Worm (Caenorhabditis elegans) whole organism, L3 larva: Measurements from ENCODE around the gene T07F12.4.

ENCODE experiments used
- R02D3.7 ChIP-seq: fragments of 150-350 bp; optimal IDR thresholded peaks from 2 replicates; lab custom pipeline; 2014; ENCODE audit warnings: missing biosample characterization, missing genetic modification characterization
- ZK546.5 ChIP-seq: sonication (generic microtip); optimal IDR thresholded peaks from 2 replicates; lab custom pipeline; 2017; ENCODE audit warnings: missing biosample characterization, missing genetic modification characterization
- ama-1 ChIP-seq: fragments of 150-350 bp; optimal IDR thresholded peaks from 2 replicates; lab custom pipeline; 2018
- ceh-82 ChIP-seq: fragments of 150-350 bp; optimal IDR thresholded peaks from 2 replicates; lab custom pipeline; 2014; ENCODE audit warnings: missing biosample characterization, missing genetic modification characterization
- ceh-9 ChIP-seq: sonication (generic microtip); optimal IDR thresholded peaks from 2 replicates; lab custom pipeline; 2018; ENCODE audit warnings: missing biosample characterization, missing genetic modification characterization
- daf-12 ChIP-seq: fragments of 150-350 bp; optimal IDR thresholded peaks from 2 replicates; lab custom pipeline; 2014; ENCODE audit warnings: missing biosample characterization, missing genetic modification reagents, missing genetic modification characterization
- egl-27 ChIP-seq: sonication (generic microtip); optimal IDR thresholded peaks from 4 replicates; lab custom pipeline; 2017; ENCODE audit warnings: missing biosample characterization, missing genetic modification reagents, missing genetic modification characterization
- egl-5 ChIP-seq: fragments of 150-350 bp; optimal IDR thresholded peaks from 2 replicates; lab custom pipeline; 2017; ENCODE audit warnings: missing biosample characterization, missing genetic modification reagents, missing genetic modification characterization, inconsistent platforms
- elt-1 ChIP-seq: fragments of 150-350 bp; optimal IDR thresholded peaks from 2 replicates; lab custom pipeline; 2014; ENCODE audit warnings: missing biosample characterization, missing genetic modification characterization
- elt-2 ChIP-seq: sonication (generic microtip); optimal IDR thresholded peaks from 2 replicates; lab custom pipeline; 2016; ENCODE audit warnings: missing genetic modification reagents, mild to moderate bottlenecking, missing genetic modification characterization, missing compliant biosample characterization
- elt-3 ChIP-seq, 3 experiments: fragments of 150-350 bp in 1 of 3; sonication (generic microtip) in 2 of 3; optimal IDR thresholded peaks; 2 replicates in 2 of 3; 4 replicates in 1 of 3; lab custom pipeline; 2014 to 2017; ENCODE audit warnings: missing biosample characterization in 3 of 3, missing genetic modification characterization in 3 of 3
- eor-1 ChIP-seq, 2 experiments: fragments of 150-350 bp; optimal IDR thresholded peaks; 2 replicates each; lab custom pipeline; 2014 to 2018; ENCODE audit warnings: missing biosample characterization in 2 of 2, missing genetic modification characterization in 2 of 2
- fkh-2 ChIP-seq: fragments of 150-350 bp; optimal IDR thresholded peaks from 2 replicates; lab custom pipeline; 2014; ENCODE audit warnings: missing biosample characterization, missing genetic modification reagents, missing genetic modification characterization
- fos-1 ChIP-seq: fragments of 150-350 bp; optimal IDR thresholded peaks from 2 replicates; lab custom pipeline; 2014; ENCODE audit warnings: missing biosample characterization, missing genetic modification characterization
- jun-1 ChIP-seq: fragments of 150-350 bp; optimal IDR thresholded peaks from 2 replicates; lab custom pipeline; 2014; ENCODE audit warnings: missing biosample characterization, missing genetic modification reagents, missing genetic modification characterization
- lin-15B ChIP-seq: fragments of 150-350 bp; optimal IDR thresholded peaks from 2 replicates; lab custom pipeline; 2014; ENCODE audit warnings: missing biosample characterization, missing genetic modification characterization
- mdl-1 ChIP-seq: fragments of 150-350 bp; optimal IDR thresholded peaks from 2 replicates; lab custom pipeline; 2014; ENCODE audit warnings: missing biosample characterization, missing genetic modification characterization
- nhr-11 ChIP-seq: fragments of 150-350 bp; optimal IDR thresholded peaks from 2 replicates; lab custom pipeline; 2014; ENCODE audit warnings: missing biosample characterization, missing genetic modification characterization
- nhr-12 ChIP-seq: fragments of 150-350 bp; optimal IDR thresholded peaks from 2 replicates; lab custom pipeline; 2014; ENCODE audit warnings: missing biosample characterization, missing genetic modification characterization
- nhr-237 ChIP-seq: fragments of 150-350 bp; optimal IDR thresholded peaks from 2 replicates; lab custom pipeline; 2014; ENCODE audit warnings: missing biosample characterization, missing genetic modification characterization
- nhr-25 ChIP-seq: sonication (generic microtip); optimal IDR thresholded peaks from 2 replicates; lab custom pipeline; 2017; ENCODE audit warnings: missing biosample characterization, missing genetic modification characterization
- nhr-28 ChIP-seq: fragments of 150-350 bp; optimal IDR thresholded peaks from 2 replicates; lab custom pipeline; 2014; ENCODE audit warnings: missing biosample characterization, missing genetic modification characterization
- nhr-43 ChIP-seq: sonication (generic microtip); optimal IDR thresholded peaks from 2 replicates; lab custom pipeline; 2016; ENCODE audit warnings: mild to moderate bottlenecking, missing genetic modification characterization, missing compliant biosample characterization; ENCODE audit not compliant: poor library complexity, severe bottlenecking
- nhr-67 ChIP-seq: fragments of 150-350 bp; optimal IDR thresholded peaks from 2 replicates; lab custom pipeline; 2014; ENCODE audit warnings: missing biosample characterization, missing genetic modification characterization
- nhr-77 ChIP-seq: fragments of 150-350 bp; optimal IDR thresholded peaks from 2 replicates; lab custom pipeline; 2014; ENCODE audit warnings: missing biosample characterization, missing genetic modification characterization
- pha-4 ChIP-seq: fragments of 150-350 bp; optimal IDR thresholded peaks from 2 replicates; lab custom pipeline; 2014; ENCODE audit warnings: missing biosample characterization, missing genetic modification reagents, missing genetic modification characterization
- pqm-1 ChIP-seq: fragments of 150-350 bp; optimal IDR thresholded peaks from 2 replicates; lab custom pipeline; 2017; ENCODE audit warnings: missing biosample characterization, missing genetic modification characterization, inconsistent platforms
- sea-2 ChIP-seq: fragments of 150-350 bp; sonication (generic microtip); optimal IDR thresholded peaks from 4 replicates; lab custom pipeline; 2014; ENCODE audit warnings: missing biosample characterization, missing genetic modification reagents, missing genetic modification characterization
- skn-1 ChIP-seq: fragments of 150-350 bp; optimal IDR thresholded peaks from 2 replicates; lab custom pipeline; 2014; ENCODE audit warnings: missing biosample characterization, missing genetic modification characterization
- snpc-4 ChIP-seq: fragments of 150-350 bp; optimal IDR thresholded peaks from 2 replicates; lab custom pipeline; 2014; ENCODE audit warnings: missing biosample characterization, missing genetic modification characterization
- tbx-2 ChIP-seq: sonication (generic microtip); optimal IDR thresholded peaks from 2 replicates; lab custom pipeline; 2016; ENCODE audit warnings: mild to moderate bottlenecking, missing genetic modification characterization, missing compliant biosample characterization
- unc-39 ChIP-seq: sonication (generic microtip); optimal IDR thresholded peaks from 4 replicates; lab custom pipeline; 2017; ENCODE audit warnings: missing biosample characterization, missing genetic modification characterization
- ztf-11 ChIP-seq: fragments of 150-350 bp; optimal IDR thresholded peaks from 2 replicates; lab custom pipeline; 2014; ENCODE audit warnings: missing biosample characterization, missing genetic modification characterization

T07F12.4 gene

ce11 chrX:4869627-4870026, 31.0 kb downstream of the T07F12.4 start:
- TF ChIP-seq nhr-237 (tag; lab: Kevin White, UChicago) (no peak), nhr-12 (tag; lab: Kevin White, UChicago) (no peak), nhr-25 (tag; lab: Kevin White, UChicago) (no peak)

ce11 chrX:4865798-4866197, 34.8 kb downstream of the T07F12.4 start, which contains the start of gene ntc-1:
ntc-1 (plus strand) TSS chrX:4866098.
- TF ChIP-seq pqm-1 (tag; lab: Kevin White, UChicago): no peak
- no peak for TF ChIP-seq skn-1
- TF ChIP-seq pha-4 (tag; lab: Kevin White, UChicago): no peak
- no peak for TF ChIP-seq ceh-82 (tag; lab: Kevin White, UChicago)
- TF ChIP-seq tbx-2: no peak
- TF ChIP-seq ama-1 (lab: Kevin White, UChicago): no peak
- TF ChIP-seq mdl-1 (tag; lab: Kevin White, UChicago): no peak
- TF ChIP-seq snpc-4: no peak
- TF ChIP-seq elt-3 (tag; optimal IDR thresholded peaks at IDR 0.05; lab: Kevin White, UChicago): no peak
- TF ChIP-seq fos-1 (tag; lab: Kevin White, UChicago): no peak
- no peak for TF ChIP-seq R02D3.7 (tag; lab: Kevin White, UChicago)
- TF ChIP-seq egl-5 (tag; lab: Kevin White, UChicago): no peak
- no peak for TF ChIP-seq elt-2 (tag; lab: Kevin White, UChicago)
- TF ChIP-seq jun-1 (tag; lab: Kevin White, UChicago): no peak
- TF ChIP-seq nhr-43 (tag; lab: Kevin White, UChicago): no peak
- no peak for TF ChIP-seq lin-15B (tag; lab: Kevin White, UChicago)
- no peak for TF ChIP-seq nhr-25 (tag; lab: Kevin White, UChicago)
- TF ChIP-seq daf-12 (tag; lab: Kevin White, UChicago): no peak
- TF ChIP-seq unc-39: no peak
- TF ChIP-seq elt-1 (tag; lab: Kevin White, UChicago): no peak

ce11 chrX:4864214-4864613, 36.4 kb downstream of the T07F12.4 start:
- TF ChIP-seq daf-12 (tag; lab: Kevin White, UChicago): no peak
- TF ChIP-seq nhr-237 (tag; lab: Kevin White, UChicago): no peak
- TF ChIP-seq elt-2 (tag; lab: Kevin White, UChicago): no peak
- no peak for TF ChIP-seq ceh-9
- TF ChIP-seq elt-3 (tag; optimal IDR thresholded peaks at IDR 0.05; lab: Kevin White, UChicago): no peak
- TF ChIP-seq eor-1 (tag; optimal IDR thresholded peaks at IDR 0.05; lab: Kevin White, UChicago): no peak
- no peak for TF ChIP-seq nhr-28 (tag; lab: Kevin White, UChicago)
- no peak for TF ChIP-seq tbx-2
- no peak for TF ChIP-seq nhr-67 (tag; lab: Kevin White, UChicago)

ce11 chrX:4862062-4862461, 38.6 kb downstream of the T07F12.4 start:
- TF ChIP-seq elt-2 (tag; lab: Kevin White, UChicago) (peak; percentile 59), tbx-2 (no peak), fkh-2 (tag; lab: Kevin White, UChicago) (no peak), sea-2 (GFP tag; lab: Kevin White, UChicago) (no peak), pqm-1 (tag; lab: Kevin White, UChicago) (peak; percentile 27), ama-1 (lab: Kevin White, UChicago) (no peak)

ce11 chrX:4861413-4861812, 39.2 kb downstream of the T07F12.4 start:
- TF ChIP-seq pha-4 (tag; lab: Kevin White, UChicago) (peak; percentile 1), elt-1 (tag; lab: Kevin White, UChicago) (peak; percentile 78), mdl-1 (tag; lab: Kevin White, UChicago) (no peak), nhr-237 (tag; lab: Kevin White, UChicago) (no peak), fkh-2 (tag; lab: Kevin White, UChicago) (no peak), nhr-11 (tag; lab: Kevin White, UChicago) (no peak), nhr-77 (tag; lab: Kevin White, UChicago) (no peak), egl-27 (no peak), tbx-2 (no peak), ztf-11 (tag; lab: Kevin White, UChicago) (no peak), jun-1 (tag; lab: Kevin White, UChicago) (no peak), ceh-82 (tag; lab: Kevin White, UChicago) (no peak), ZK546.5 (tag; lab: Kevin White, UChicago) (no peak), nhr-25 (tag; lab: Kevin White, UChicago) (peak; percentile 37), elt-2 (tag; lab: Kevin White, UChicago) (peak; percentile 1)
